ENCODE assay signal across 1 fruit fly cellular context in genomic region chr3R:24141013-24141592, dm6.
A peak's percentile ranks its signal among the peaks of the same experiment; 100 is the strongest.
TF ChIP-seq lines count a peak whose summit lies in the region.

TSS of gene Kal1 (plus strand) at chr3R:24141395.

TF ChIP-seq in whole organism, embryonic, 481 proteins besides CTCF, POLR2A, EP300 and RAD21 (continued from another document and continues in another):
- peak; percentile 80 for TF ChIP-seq CG4328 (GFP tag; optimal IDR thresholded peaks at IDR 0.05; lab: Kevin White, UChicago)
- peak; percentile 39 for TF ChIP-seq Adf1 (GFP tag; IDR thresholded peaks at IDR 0.05; lab: Robert Waterston, UW)
- no peak for TF ChIP-seq btn (GFP tag; optimal IDR thresholded peaks at IDR 0.05; lab: Kevin White, UChicago)
- peak; percentile 95 for TF ChIP-seq sim (GFP tag; IDR thresholded peaks at IDR 0.05; lab: Robert Waterston, UW)
- peak; percentile 89 for TF ChIP-seq ap (GFP tag; IDR thresholded peaks at IDR 0.05; lab: Robert Waterston, UW)
- TF ChIP-seq jumu (GFP tag; optimal IDR thresholded peaks at IDR 0.05; lab: Kevin White, UChicago): no peak
- peak; percentile 95 for TF ChIP-seq CG17829 (tag; optimal IDR thresholded peaks at IDR 0.05; lab: Kevin White, UChicago)
- TF ChIP-seq Side (GFP tag; optimal IDR thresholded peaks at IDR 0.05; lab: Kevin White, UChicago): peak; percentile 11
- peak; percentile 90 for TF ChIP-seq Optix (GFP tag; IDR thresholded peaks at IDR 0.05; lab: Robert Waterston, UW)
- TF ChIP-seq chinmo (GFP tag; IDR thresholded peaks at IDR 0.05; lab: Robert Waterston, UW; ENCODE audit: partially characterized antibody): 0 out of 4 replicates have a peak, but pooled peaks have one; percentile 44
- peak; percentile 90 for TF ChIP-seq CG14441 (GFP tag; IDR thresholded peaks at IDR 0.05; lab: Robert Waterston, UW)
- TF ChIP-seq hkb (optimal IDR thresholded peaks at IDR 0.05; lab: Kevin White, UChicago): no peak
- peak; percentile 96 for TF ChIP-seq hkb (GFP tag; IDR thresholded peaks at IDR 0.05; lab: Robert Waterston, UW)
- TF ChIP-seq CG3407 (GFP tag; optimal IDR thresholded peaks at IDR 0.05; lab: Kevin White, UChicago): peak; percentile 94
- peak; percentile 74 for TF ChIP-seq CG17186 (GFP tag; optimal IDR thresholded peaks at IDR 0.05; lab: Kevin White, UChicago)
- peak; percentile 96 for TF ChIP-seq oc (tag; optimal IDR thresholded peaks at IDR 0.05; lab: Kevin White, UChicago)
- TF ChIP-seq Oaz (GFP tag; IDR thresholded peaks at IDR 0.05; lab: Robert Waterston, UW): peak; percentile 84
- no peak for TF ChIP-seq sc (optimal IDR thresholded peaks at IDR 0.05; lab: Kevin White, UChicago)
- peak; percentile 93 for TF ChIP-seq sc (GFP tag; optimal IDR thresholded peaks at IDR 0.05; lab: Kevin White, UChicago)
- no peak for TF ChIP-seq inv (GFP tag; IDR thresholded peaks at IDR 0.05; lab: Robert Waterston, UW; ENCODE audit: partially characterized antibody)
- peak; percentile 47; the same call in 2 of the 3 replicates for TF ChIP-seq vnd (GFP tag; IDR thresholded peaks at IDR 0.05; lab: Robert Waterston, UW; ENCODE audit: partially characterized antibody)
- peak; percentile 89 for TF ChIP-seq CrebB (tag; optimal IDR thresholded peaks at IDR 0.05; lab: Kevin White, UChicago)
- peak; percentile 37; the same call in 1 of the 2 replicates for TF ChIP-seq dan (GFP tag; IDR thresholded peaks at IDR 0.05; lab: Robert Waterston, UW)
- TF ChIP-seq Ada2b (GFP tag; IDR thresholded peaks at IDR 0.05; lab: Robert Waterston, UW): peak; percentile 90
- peak; percentile 18 for TF ChIP-seq CG7928 (GFP tag; optimal IDR thresholded peaks at IDR 0.05; lab: Kevin White, UChicago)
- TF ChIP-seq az2 (GFP tag; optimal IDR thresholded peaks at IDR 0.05; lab: Kevin White, UChicago): peak; percentile 89
- no peak for TF ChIP-seq CG6791 (GFP tag; IDR thresholded peaks at IDR 0.05; lab: Robert Waterston, UW; ENCODE audit: partially characterized antibody)
- TF ChIP-seq CG6813 (GFP tag; optimal IDR thresholded peaks at IDR 0.05; lab: Kevin White, UChicago): peak; percentile 91
- TF ChIP-seq nmo (GFP tag; optimal IDR thresholded peaks at IDR 0.05; lab: Kevin White, UChicago): peak; percentile 96
- no peak for TF ChIP-seq CG1647 (GFP tag; optimal IDR thresholded peaks at IDR 0.05; lab: Kevin White, UChicago)
- TF ChIP-seq CG5245 (GFP tag; optimal IDR thresholded peaks at IDR 0.05; lab: Kevin White, UChicago): peak; percentile 85
- peak; percentile 65 for TF ChIP-seq CG2116 (GFP tag; optimal IDR thresholded peaks at IDR 0.05; lab: Kevin White, UChicago)
- TF ChIP-seq Atf-2 (GFP tag; optimal IDR thresholded peaks at IDR 0.05; lab: Kevin White, UChicago): peak; percentile 20
- no peak for TF ChIP-seq CG12236 (GFP tag; optimal IDR thresholded peaks at IDR 0.05; lab: Kevin White, UChicago)
- peak in 1 of 2 experiments; percentile 52 for TF ChIP-seq crp (GFP tag; optimal IDR thresholded peaks at IDR 0.05; lab: Kevin White, UChicago)
- TF ChIP-seq CG12942 (GFP tag; optimal IDR thresholded peaks at IDR 0.05; lab: Kevin White, UChicago): peak; percentile 75
- TF ChIP-seq CG12299 (tag; optimal IDR thresholded peaks at IDR 0.05; lab: Kevin White, UChicago): peak; percentile 89
- TF ChIP-seq dati (GFP tag; IDR thresholded peaks at IDR 0.05; lab: Robert Waterston, UW): peak; percentile 51; the same call in 1 of the 2 replicates
- peak; percentile 17 for TF ChIP-seq CG2120 (GFP tag; optimal IDR thresholded peaks at IDR 0.05; lab: Kevin White, UChicago)
- TF ChIP-seq CG6765 (GFP tag; optimal IDR thresholded peaks at IDR 0.05; lab: Kevin White, UChicago): peak; percentile 74
- TF ChIP-seq abd-A (tag; optimal IDR thresholded peaks at IDR 0.05; lab: Kevin White, UChicago): no peak
- peak; percentile 60; the same call in 1 of the 2 replicates for TF ChIP-seq gt (GFP tag; IDR thresholded peaks at IDR 0.05; lab: Robert Waterston, UW)
- peak; percentile 44; the same call in 1 of the 2 replicates for TF ChIP-seq NFAT (GFP tag; IDR thresholded peaks at IDR 0.05; lab: Robert Waterston, UW)
- TF ChIP-seq dmrt99B (tag; optimal IDR thresholded peaks at IDR 0.05; lab: Kevin White, UChicago): peak; percentile 96
- TF ChIP-seq esg (GFP tag; conservative IDR thresholded peaks at IDR 0.05; lab: Robert Waterston, UW): peak; percentile 86
- TF ChIP-seq tll (GFP tag; optimal IDR thresholded peaks at IDR 0.05; lab: Kevin White, UChicago): no peak
- peak; percentile 47 for TF ChIP-seq CG11696 (GFP tag; IDR thresholded peaks at IDR 0.05; lab: Robert Waterston, UW)
- peak; percentile 82 for TF ChIP-seq CG16815 (GFP tag; optimal IDR thresholded peaks at IDR 0.05; lab: Kevin White, UChicago)
- no peak for TF ChIP-seq usp (GFP tag; optimal IDR thresholded peaks at IDR 0.05; lab: Kevin White, UChicago)
- peak; percentile 63 for TF ChIP-seq CG4404 (GFP tag; IDR thresholded peaks at IDR 0.05; lab: Robert Waterston, UW)
- peak; percentile 92 for TF ChIP-seq CG2678 (tag; optimal IDR thresholded peaks at IDR 0.05; lab: Kevin White, UChicago)
- TF ChIP-seq Ets65A (GFP tag; lab: Kevin White, UChicago): peak; percentile 85
- no peak for TF ChIP-seq prd (optimal IDR thresholded peaks at IDR 0.05; lab: Kevin White, UChicago)
- TF ChIP-seq prd (GFP tag; IDR thresholded peaks at IDR 0.05; lab: Robert Waterston, UW): peak; percentile 91
- TF ChIP-seq NK7.1 (GFP tag; optimal IDR thresholded peaks at IDR 0.05; lab: Kevin White, UChicago): no peak
- TF ChIP-seq Rx (GFP tag; IDR thresholded peaks at IDR 0.05; lab: Robert Waterston, UW): peak; percentile 85
- TF ChIP-seq rib (GFP tag; IDR thresholded peaks at IDR 0.05; lab: Robert Waterston, UW): 0 out of 2 replicates have a peak, but pooled peaks have one; percentile 44
- no peak for TF ChIP-seq CG12744 (GFP tag; optimal IDR thresholded peaks at IDR 0.05; lab: Kevin White, UChicago)
- no peak for TF ChIP-seq CG9876 (GFP tag; optimal IDR thresholded peaks at IDR 0.05; lab: Kevin White, UChicago)
- TF ChIP-seq caup (GFP tag; optimal IDR thresholded peaks at IDR 0.05; lab: Kevin White, UChicago; ENCODE audit: severe bottlenecking): peak; percentile 81
- TF ChIP-seq CG17361 (GFP tag; IDR thresholded peaks at IDR 0.05; lab: Robert Waterston, UW): peak; percentile 90
- TF ChIP-seq z (GFP tag; IDR thresholded peaks at IDR 0.05; lab: Robert Waterston, UW): peak; percentile 60; the same call in 2 of the 3 replicates
- peak; percentile 92 for TF ChIP-seq CG4424 (GFP tag; optimal IDR thresholded peaks at IDR 0.05; lab: Kevin White, UChicago)
- peak; percentile 91 for TF ChIP-seq ewg (GFP tag; optimal IDR thresholded peaks at IDR 0.05; lab: Kevin White, UChicago)
- TF ChIP-seq zfh2 (GFP tag; optimal IDR thresholded peaks at IDR 0.05; lab: Kevin White, UChicago): no peak
- peak; percentile 84 for TF ChIP-seq danr (GFP tag; IDR thresholded peaks at IDR 0.05; lab: Robert Waterston, UW)
- no peak for TF ChIP-seq CG4282 (GFP tag; optimal IDR thresholded peaks at IDR 0.05; lab: Kevin White, UChicago)
- TF ChIP-seq Xbp1 (GFP tag; optimal IDR thresholded peaks at IDR 0.05; lab: Kevin White, UChicago): peak; percentile 86
- peak; percentile 97 for TF ChIP-seq gsb-n (tag; optimal IDR thresholded peaks at IDR 0.05; lab: Kevin White, UChicago)
- peak; percentile 94 for TF ChIP-seq salm (tag; optimal IDR thresholded peaks at IDR 0.05; lab: Kevin White, UChicago)
- TF ChIP-seq shn (GFP tag; optimal IDR thresholded peaks at IDR 0.05; lab: Kevin White, UChicago): no peak
- TF ChIP-seq CG8478 (optimal IDR thresholded peaks at IDR 0.05; lab: Kevin White, UChicago): no peak
- TF ChIP-seq wor (GFP tag; IDR thresholded peaks at IDR 0.05; lab: Robert Waterston, UW): peak; percentile 93
- peak; percentile 52 for TF ChIP-seq trh (GFP tag; optimal IDR thresholded peaks at IDR 0.05; lab: Kevin White, UChicago)
- TF ChIP-seq Drgx (GFP tag; IDR thresholded peaks at IDR 0.05; lab: Robert Waterston, UW): peak; percentile 99
- no peak for TF ChIP-seq eyg (GFP tag; optimal IDR thresholded peaks at IDR 0.05; lab: Kevin White, UChicago)
- TF ChIP-seq Doc2 (GFP tag; IDR thresholded peaks at IDR 0.05; lab: Robert Waterston, UW): peak; percentile 65; the same call in 1 of the 2 replicates
- no peak for TF ChIP-seq pfk (GFP tag; optimal IDR thresholded peaks at IDR 0.05; lab: Kevin White, UChicago)
- no peak for TF ChIP-seq Dip3 (GFP tag; optimal IDR thresholded peaks at IDR 0.05; lab: Kevin White, UChicago)
- peak; percentile 95 for TF ChIP-seq CG13424 (tag; optimal IDR thresholded peaks at IDR 0.05; lab: Kevin White, UChicago)
- peak; percentile 94 for TF ChIP-seq CG1529 (GFP tag; optimal IDR thresholded peaks at IDR 0.05; lab: Kevin White, UChicago)
- peak; percentile 88 for TF ChIP-seq Med (GFP tag; lab: Kevin White, UChicago)
- TF ChIP-seq Gsc (GFP tag; IDR thresholded peaks at IDR 0.05; lab: Robert Waterston, UW): peak; percentile 69
- peak; percentile 88 for TF ChIP-seq twi (tag; optimal IDR thresholded peaks at IDR 0.05; lab: Kevin White, UChicago)
- TF ChIP-seq slp2 (GFP tag; optimal IDR thresholded peaks at IDR 0.05; lab: Kevin White, UChicago): no peak
- no peak for TF ChIP-seq BEAF-32 (GFP tag; optimal IDR thresholded peaks at IDR 0.05; lab: Kevin White, UChicago)
- peak; percentile 90 for TF ChIP-seq sisA (GFP tag; IDR thresholded peaks at IDR 0.05; lab: Robert Waterston, UW)
- peak; percentile 86 for TF ChIP-seq CG10959 (GFP tag; IDR thresholded peaks at IDR 0.05; lab: Robert Waterston, UW)
- TF ChIP-seq trem (tag; optimal IDR thresholded peaks at IDR 0.05; lab: Kevin White, UChicago): peak; percentile 93
- peak; percentile 69 for TF ChIP-seq gsb (GFP tag; IDR thresholded peaks at IDR 0.05; lab: Robert Waterston, UW)
- TF ChIP-seq CG8281 (tag; optimal IDR thresholded peaks at IDR 0.05; lab: Kevin White, UChicago): peak; percentile 70
- TF ChIP-seq grau (tag; optimal IDR thresholded peaks at IDR 0.05; lab: Kevin White, UChicago): peak; percentile 92
- TF ChIP-seq CG18476 (GFP tag; optimal IDR thresholded peaks at IDR 0.05; lab: Kevin White, UChicago): peak; percentile 65
- TF ChIP-seq Hsf (GFP tag; optimal IDR thresholded peaks at IDR 0.05; lab: Kevin White, UChicago): peak; percentile 26
- TF ChIP-seq CG11085 (GFP tag; IDR thresholded peaks at IDR 0.05; lab: Robert Waterston, UW): 0 out of 2 replicates have a peak, but pooled peaks have one; percentile 39
- peak; percentile 90 for TF ChIP-seq CG17385 (GFP tag; optimal IDR thresholded peaks at IDR 0.05; lab: Kevin White, UChicago)
- TF ChIP-seq CoRest (tag; optimal IDR thresholded peaks at IDR 0.05; lab: Kevin White, UChicago): peak; percentile 90
- TF ChIP-seq yki (optimal IDR thresholded peaks at IDR 0.05; lab: Kevin White, UChicago): no peak
- peak; percentile 83; the same call in 1 of the 2 replicates for TF ChIP-seq CG14014 (GFP tag; IDR thresholded peaks at IDR 0.05; lab: Robert Waterston, UW)
- peak; percentile 85 for TF ChIP-seq CG6683 (GFP tag; optimal IDR thresholded peaks at IDR 0.05; lab: Kevin White, UChicago)
- no peak for TF ChIP-seq Sry-δ (GFP tag; optimal IDR thresholded peaks at IDR 0.05; lab: Kevin White, UChicago)
- TF ChIP-seq Sox100B (GFP tag; optimal IDR thresholded peaks at IDR 0.05; lab: Kevin White, UChicago): peak; percentile 95
- TF ChIP-seq gce (GFP tag; IDR thresholded peaks at IDR 0.05; lab: Robert Waterston, UW): peak; percentile 86
- TF ChIP-seq CG4707 (GFP tag; optimal IDR thresholded peaks at IDR 0.05; lab: Kevin White, UChicago): peak; percentile 96
- no peak for TF ChIP-seq CG11398 (GFP tag; optimal IDR thresholded peaks at IDR 0.05; lab: Kevin White, UChicago)
- TF ChIP-seq CG15696 (tag; optimal IDR thresholded peaks at IDR 0.05; lab: Kevin White, UChicago): peak; percentile 53
- TF ChIP-seq Poxn (GFP tag; IDR thresholded peaks at IDR 0.05; lab: Robert Waterston, UW): no peak
- peak; percentile 86 for TF ChIP-seq Hmr (GFP tag; optimal IDR thresholded peaks at IDR 0.05; lab: Kevin White, UChicago)
- TF ChIP-seq CG9932 (GFP tag; IDR thresholded peaks at IDR 0.05; lab: Robert Waterston, UW): peak; percentile 51
- peak; percentile 11 for TF ChIP-seq grn (GFP tag; optimal IDR thresholded peaks at IDR 0.05; lab: Kevin White, UChicago)
- TF ChIP-seq ATbp (GFP tag; optimal IDR thresholded peaks at IDR 0.05; lab: Kevin White, UChicago): peak; percentile 96
- TF ChIP-seq vvl (GFP tag; IDR thresholded peaks at IDR 0.05; lab: Robert Waterston, UW): peak; percentile 98
- TF ChIP-seq aop (GFP tag; IDR thresholded peaks at IDR 0.05; lab: Robert Waterston, UW): 0 out of 2 replicates have a peak, but pooled peaks have one; percentile 28
- TF ChIP-seq Jarid2 (GFP tag; optimal IDR thresholded peaks at IDR 0.05; lab: Kevin White, UChicago): peak; percentile 69
- TF ChIP-seq Meics (GFP tag; optimal IDR thresholded peaks at IDR 0.05; lab: Kevin White, UChicago): peak; percentile 82
- TF ChIP-seq cas (GFP tag; IDR thresholded peaks at IDR 0.05; lab: Robert Waterston, UW): peak; percentile 57
- peak; percentile 87 for TF ChIP-seq CG43689 (GFP tag; IDR thresholded peaks at IDR 0.05; lab: Robert Waterston, UW)
- TF ChIP-seq CG6175 (GFP tag; IDR thresholded peaks at IDR 0.05; lab: Robert Waterston, UW): peak; percentile 58; the same call in 2 of the 3 replicates
- peak; percentile 95 for TF ChIP-seq CG8924 (tag; optimal IDR thresholded peaks at IDR 0.05; lab: Kevin White, UChicago)
- peak; percentile 95 for TF ChIP-seq CG2875 (GFP tag; optimal IDR thresholded peaks at IDR 0.05; lab: Kevin White, UChicago)
- no peak for TF ChIP-seq Elba2 (GFP tag; optimal IDR thresholded peaks at IDR 0.05; lab: Kevin White, UChicago)
- no peak for TF ChIP-seq mam (GFP tag; optimal IDR thresholded peaks at IDR 0.05; lab: Kevin White, UChicago)
- TF ChIP-seq HLH54F (GFP tag; optimal IDR thresholded peaks at IDR 0.05; lab: Kevin White, UChicago): no peak
- TF ChIP-seq CG12104 (GFP tag; optimal IDR thresholded peaks at IDR 0.05; lab: Kevin White, UChicago): peak; percentile 80
- TF ChIP-seq Bteb2 (GFP tag; optimal IDR thresholded peaks at IDR 0.05; lab: Kevin White, UChicago): no peak
- TF ChIP-seq hb (GFP tag; IDR thresholded peaks at IDR 0.05; lab: Robert Waterston, UW; ENCODE audit: partially characterized antibody): no peak
- no peak for TF ChIP-seq CG15479 (GFP tag; optimal IDR thresholded peaks at IDR 0.05; lab: Kevin White, UChicago)
- TF ChIP-seq pan (optimal IDR thresholded peaks at IDR 0.05; lab: Kevin White, UChicago): no peak
- TF ChIP-seq pan (GFP tag; optimal IDR thresholded peaks at IDR 0.05 in 1 of 2, IDR thresholded peaks at IDR 0.05 in 1 of 2): peak in 1 of 2 experiments; percentile 94
- TF ChIP-seq CG32767 (GFP tag; IDR thresholded peaks at IDR 0.05; lab: Robert Waterston, UW): peak; percentile 95
- TF ChIP-seq sens-2 (GFP tag; IDR thresholded peaks at IDR 0.05; lab: Robert Waterston, UW): peak; percentile 91
- no peak for TF ChIP-seq HLHmδ (GFP tag; optimal IDR thresholded peaks at IDR 0.05; lab: Kevin White, UChicago)
